Worm (Caenorhabditis elegans): ENCODE results near the gene Y54G11A.17.

DNA sequence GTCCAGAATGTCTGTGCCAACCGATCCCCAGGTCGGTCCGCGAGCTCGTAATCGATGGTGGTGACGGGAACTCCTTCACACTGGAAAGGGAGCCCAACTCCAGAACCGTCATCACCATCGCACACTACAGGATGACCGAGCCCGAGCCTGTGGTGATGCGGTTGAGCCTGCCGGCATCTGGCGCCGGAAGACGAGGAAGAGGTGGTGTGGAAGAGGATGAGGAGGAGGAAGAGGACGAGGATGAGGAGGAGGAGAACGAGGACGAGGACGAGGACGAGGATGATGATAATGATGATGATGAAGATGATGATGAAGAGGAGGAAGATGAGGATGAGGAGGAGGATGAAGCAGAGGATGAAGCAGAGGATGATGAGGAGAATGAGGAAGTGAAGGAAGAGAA is 31.2 kb downstream of the Y54G11A.17 start, which contains the start of gene Y54G11A.14:
- TF ChIP-seq D1046.2 (GFP tag; IDR thresholded peaks at IDR 0.05) (no peak), lin-29 (GFP tag; IDR thresholded peaks at IDR 0.05) (no peak), fkh-10 (GFP tag; optimal IDR thresholded peaks at IDR 0.05) (no peak), lir-3 (tag; optimal IDR thresholded peaks at IDR 0.05) (no peak)

Data from whole organism, L4 larva.